Fruit fly (Drosophila melanogaster) S2 (cell line): Measurements from ENCODE around the gene CG13722.
A peak's percentile ranks its signal among the peaks of the same experiment; 100 is the strongest.

Experiments used
- CG8478 ChIP-seq: fragments of >200 bp; optimal IDR thresholded peaks from 2 replicates; lab custom pipeline; 2018
- CTCF ChIP-seq, 2 experiments: fragments of >200 bp; optimal IDR thresholded peaks; 2 replicates each; lab custom pipeline; 2018

Gene CG13722

dm6 chr3L:4490702-4491243, at the start of gene CG13722:
Gene CG13722 (minus strand): TSS chr3L:4490963.
- TF ChIP-seq CG8478 (lab: Kevin White, UChicago) (no peak), CTCF (optimal IDR thresholded peaks at IDR 0.05; lab: Kevin White, UChicago) (no peak)

dm6 chr3L:4534481-4534880, 43.7 kb upstream of the CG13722 start:
- TF ChIP-seq CG8478 (lab: Kevin White, UChicago) = no peak
- TF ChIP-seq CTCF (optimal IDR thresholded peaks at IDR 0.05; lab: Kevin White, UChicago) = no peak

dm6 chr3L:4533941-4534340, 43.2 kb upstream of the CG13722 start:
- TF ChIP-seq CG8478 (lab: Kevin White, UChicago) (no peak), CTCF (optimal IDR thresholded peaks at IDR 0.05; lab: Kevin White, UChicago) (no peak)

- TF ChIP-seq CG8478 (lab: Kevin White, UChicago) (no peak), CTCF (optimal IDR thresholded peaks at IDR 0.05; lab: Kevin White, UChicago) (no peak)
These were observed 42.3 kb upstream of the CG13722 start, which contains the start of gene CG11353 for dm6 chr3L:4532841-4533619. Gene CG11353 (plus strand): TSS chr3L:4533170.

dm6 chr3L:4531941-4532478, 41.2 kb upstream of the CG13722 start, which contains the start of gene Tie:
Gene Tie (minus strand): TSS chr3L:4532145.
- TF ChIP-seq CTCF (optimal IDR thresholded peaks at IDR 0.05; lab: Kevin White, UChicago) = peak; percentile 45 to 63
- TF ChIP-seq CG8478 (lab: Kevin White, UChicago) = no peak

dm6 chr3L:4521809-4522208, 31.0 kb upstream of the CG13722 start:
- TF ChIP-seq CTCF (optimal IDR thresholded peaks at IDR 0.05; lab: Kevin White, UChicago) (no peak), CG8478 (lab: Kevin White, UChicago) (no peak)

- no peak for TF ChIP-seq CG8478 (lab: Kevin White, UChicago)
- TF ChIP-seq CTCF (optimal IDR thresholded peaks at IDR 0.05; lab: Kevin White, UChicago) = no peak
These were observed 28.7 kb upstream of the CG13722 start for dm6 chr3L:4519417-4519931.

dm6 chr3L:4516378-4516777, 25.6 kb upstream of the CG13722 start:
- TF ChIP-seq CTCF (optimal IDR thresholded peaks at IDR 0.05; lab: Kevin White, UChicago) = no peak
- TF ChIP-seq CG8478 (lab: Kevin White, UChicago) = no peak

dm6 chr3L:4510317-4510716, 19.6 kb upstream of the CG13722 start:
- TF ChIP-seq CTCF (optimal IDR thresholded peaks at IDR 0.05; lab: Kevin White, UChicago) (no peak), CG8478 (lab: Kevin White, UChicago) (no peak)

- no peak for TF ChIP-seq CTCF (optimal IDR thresholded peaks at IDR 0.05; lab: Kevin White, UChicago)
- no peak for TF ChIP-seq CG8478 (lab: Kevin White, UChicago)
These were observed 18.2 kb upstream of the CG13722 start for dm6 chr3L:4508926-4509457.

dm6 chr3L:4508307-4508706, 17.5 kb upstream of the CG13722 start, which contains the start of gene NT1:
Gene NT1 (minus strand): TSS chr3L:4508433.
- TF ChIP-seq CTCF (optimal IDR thresholded peaks at IDR 0.05; lab: Kevin White, UChicago) (no peak), CG8478 (lab: Kevin White, UChicago) (no peak)

dm6 chr3L:4507846-4508245, 17.1 kb upstream of the CG13722 start:
- TF ChIP-seq CTCF (optimal IDR thresholded peaks at IDR 0.05; lab: Kevin White, UChicago) = no peak
- TF ChIP-seq CG8478 (lab: Kevin White, UChicago) = no peak

- TF ChIP-seq CTCF (optimal IDR thresholded peaks at IDR 0.05; lab: Kevin White, UChicago) (no peak), CG8478 (lab: Kevin White, UChicago) (no peak)
These were observed 10.6 kb upstream of the CG13722 start for dm6 chr3L:4501406-4501805.

dm6 chr3L:4500400-4500799, 9.6 kb upstream of the CG13722 start, which contains the start of gene CG13720:
Gene CG13720 (minus strand): TSS chr3L:4500500.
- TF ChIP-seq CTCF (optimal IDR thresholded peaks at IDR 0.05; lab: Kevin White, UChicago) (no peak), CG8478 (lab: Kevin White, UChicago) (no peak)

dm6 chr3L:4497677-4498076, 6.9 kb upstream of the CG13722 start, which contains the start of gene CG13721:
Gene CG13721 (minus strand): TSS chr3L:4497777.
- TF ChIP-seq CTCF (optimal IDR thresholded peaks at IDR 0.05; lab: Kevin White, UChicago) = no peak
- TF ChIP-seq CG8478 (lab: Kevin White, UChicago) = no peak
